Worm (Caenorhabditis elegans) whole organism, mixed stage, embryonic: Measurements from ENCODE around the gene clec-51.

Experiments
- M03D4.4 ChIP-seq: sonication (generic microtip); optimal IDR thresholded peaks from 2 replicates; lab custom pipeline; 2017; ENCODE audit warnings: mild to moderate bottlenecking, missing genetic modification characterization, missing compliant biosample characterization
- bed-3 ChIP-seq: fragments of 200-800 bp; sonication (Bioruptor generic); optimal IDR thresholded peaks from 3 replicates; lab custom pipeline; 2018; ENCODE audit warnings: mild to moderate bottlenecking, missing genetic modification characterization, moderate library complexity, missing compliant biosample characterization
- blmp-1 ChIP-seq: fragments of 150-350 bp; optimal IDR thresholded peaks from 2 replicates; lab custom pipeline; 2014; ENCODE audit warnings: missing biosample characterization, missing genetic modification characterization
- ceh-39 ChIP-seq: fragments of 150-350 bp; optimal IDR thresholded peaks from 2 replicates; lab custom pipeline; 2014; ENCODE audit warnings: missing biosample characterization, missing genetic modification characterization
- ceh-43 ChIP-seq: fragments of 200-800 bp; sonication (Bioruptor generic); optimal IDR thresholded peaks from 2 replicates; lab custom pipeline; 2018; ENCODE audit warnings: mild to moderate bottlenecking, missing genetic modification characterization, moderate library complexity, missing compliant biosample characterization
- ceh-83 ChIP-seq: fragments of 200-800 bp; sonication (Bioruptor generic); optimal IDR thresholded peaks from 2 replicates; lab custom pipeline; 2018; ENCODE audit warnings: mild to moderate bottlenecking, missing genetic modification characterization, missing compliant biosample characterization
- ces-1 ChIP-seq: fragments of 150-350 bp; optimal IDR thresholded peaks from 2 replicates; lab custom pipeline; 2014; ENCODE audit warnings: missing biosample characterization, missing genetic modification reagents, missing genetic modification characterization
- cnd-1 ChIP-seq: fragments of 200-800 bp; sonication (Bioruptor generic); optimal IDR thresholded peaks from 2 replicates; lab custom pipeline; 2018; ENCODE audit warnings: mild to moderate bottlenecking, missing genetic modification characterization, missing compliant biosample characterization
- drap-1 ChIP-seq: fragments of 200-800 bp; sonication (Bioruptor generic); optimal IDR thresholded peaks from 3 replicates; lab custom pipeline; 2018; ENCODE audit warnings: mild to moderate bottlenecking, missing genetic modification characterization, missing compliant biosample characterization
- elt-1 ChIP-seq: sonication (generic microtip); optimal IDR thresholded peaks from 2 replicates; lab custom pipeline; 2017; ENCODE audit warnings: missing genetic modification characterization, mild to moderate bottlenecking, missing compliant biosample characterization, antibody characterized with exemption, moderate library complexity, borderline replicate concordance; ENCODE audit not compliant: insufficient read depth
- elt-3 ChIP-seq: fragments of 150-350 bp; optimal IDR thresholded peaks from 2 replicates; lab custom pipeline; 2014; ENCODE audit warnings: missing biosample characterization, missing genetic modification characterization
- flh-1 ChIP-seq: fragments of 200-800 bp; sonication (Bioruptor generic); optimal IDR thresholded peaks from 2 replicates; lab custom pipeline; 2018; ENCODE audit warnings: mild to moderate bottlenecking, missing genetic modification characterization, moderate library complexity, missing compliant biosample characterization
- ham-2 ChIP-seq: fragments of 200-800 bp; sonication (Bioruptor generic); optimal IDR thresholded peaks from 2 replicates; lab custom pipeline; 2018; ENCODE audit warnings: mild to moderate bottlenecking, missing genetic modification characterization, missing compliant biosample characterization
- hlh-1 ChIP-seq: fragments of 150-350 bp; optimal IDR thresholded peaks from 2 replicates; lab custom pipeline; 2014; ENCODE audit warnings: missing biosample characterization, missing genetic modification reagents, missing genetic modification characterization
- lin-13 ChIP-seq: fragments of 150-350 bp; optimal IDR thresholded peaks from 2 replicates; lab custom pipeline; 2014; ENCODE audit warnings: missing biosample characterization, missing genetic modification characterization
- lin-32 ChIP-seq: fragments of 200-800 bp; sonication (Bioruptor generic); optimal IDR thresholded peaks from 2 replicates; lab custom pipeline; 2018; ENCODE audit warnings: mild to moderate bottlenecking, missing genetic modification characterization, missing compliant biosample characterization
- lsy-2 ChIP-seq: fragments of 150-350 bp; optimal IDR thresholded peaks from 2 replicates; lab custom pipeline; 2014; ENCODE audit warnings: missing biosample characterization, missing genetic modification characterization
- mab-5 ChIP-seq: fragments of 150-350 bp; optimal IDR thresholded peaks from 2 replicates; lab custom pipeline; 2014; ENCODE audit warnings: missing biosample characterization, missing genetic modification characterization
- mep-1 ChIP-seq: fragments of 150-350 bp; optimal IDR thresholded peaks from 2 replicates; lab custom pipeline; 2017; ENCODE audit warnings: missing biosample characterization, missing genetic modification reagents, missing genetic modification characterization, inconsistent platforms
- mls-2 ChIP-seq: sonication (generic microtip); optimal IDR thresholded peaks from 2 replicates; lab custom pipeline; 2016; ENCODE audit warnings: mild to moderate bottlenecking, missing genetic modification characterization, moderate library complexity, missing compliant biosample characterization
- nhr-12 ChIP-seq: fragments of 150-350 bp; optimal IDR thresholded peaks from 2 replicates; lab custom pipeline; 2014; ENCODE audit warnings: missing biosample characterization, missing genetic modification characterization
- nhr-2 ChIP-seq: fragments of 150-350 bp; optimal IDR thresholded peaks from 2 replicates; lab custom pipeline; 2014; ENCODE audit warnings: missing biosample characterization, missing genetic modification characterization
- nhr-237 ChIP-seq: fragments of 150-350 bp; optimal IDR thresholded peaks from 2 replicates; lab custom pipeline; 2014; ENCODE audit warnings: missing biosample characterization, missing genetic modification characterization
- nhr-28 ChIP-seq: fragments of 150-350 bp; optimal IDR thresholded peaks from 2 replicates; lab custom pipeline; 2014; ENCODE audit warnings: missing biosample characterization, missing genetic modification characterization
- pha-4 ChIP-seq: fragments of 150-350 bp; optimal IDR thresholded peaks from 2 replicates; lab custom pipeline; 2018; ENCODE audit warnings: missing biosample characterization, missing genetic modification reagents, missing genetic modification characterization
- sem-2 ChIP-seq: fragments of 200-800 bp; sonication (Bioruptor generic); optimal IDR thresholded peaks from 2 replicates; lab custom pipeline; 2018; ENCODE audit warnings: mild to moderate bottlenecking, missing genetic modification characterization, missing compliant biosample characterization
- snpc-4 ChIP-seq: fragments of 150-350 bp; optimal IDR thresholded peaks from 2 replicates; lab custom pipeline; 2014; ENCODE audit warnings: missing biosample characterization, missing genetic modification characterization
- sptf-1 ChIP-seq: sonication (generic microtip); optimal IDR thresholded peaks from 2 replicates; lab custom pipeline; 2017; ENCODE audit warnings: mild to moderate bottlenecking, missing genetic modification characterization, moderate library complexity, missing compliant biosample characterization
- tbx-8 ChIP-seq: fragments of 200-800 bp; sonication (Bioruptor generic); optimal IDR thresholded peaks from 2 replicates; lab custom pipeline; 2018; ENCODE audit warnings: mild to moderate bottlenecking, missing genetic modification characterization, moderate library complexity, missing compliant biosample characterization
- unc-120 ChIP-seq: sonication (generic microtip); optimal IDR thresholded peaks from 2 replicates; lab custom pipeline; 2017; ENCODE audit warnings: missing genetic modification characterization, missing compliant biosample characterization; ENCODE audit not compliant: poor library complexity, severe bottlenecking
- unc-39 ChIP-seq: fragments of 150-350 bp; optimal IDR thresholded peaks from 2 replicates; lab custom pipeline; 2014; ENCODE audit warnings: missing biosample characterization, missing genetic modification characterization
- unc-62 ChIP-seq: fragments of 150-350 bp; optimal IDR thresholded peaks from 2 replicates; lab custom pipeline; 2014; ENCODE audit warnings: missing biosample characterization, missing genetic modification reagents, missing genetic modification characterization
- zip-8 ChIP-seq: fragments of 150-350 bp; optimal IDR thresholded peaks from 2 replicates; lab custom pipeline; 2014; ENCODE audit warnings: missing biosample characterization, missing genetic modification characterization
- ztf-11 ChIP-seq: fragments of 150-350 bp; optimal IDR thresholded peaks from 2 replicates; lab custom pipeline; 2014; ENCODE audit warnings: missing biosample characterization, missing genetic modification characterization

The clec-51 gene

DNA sequence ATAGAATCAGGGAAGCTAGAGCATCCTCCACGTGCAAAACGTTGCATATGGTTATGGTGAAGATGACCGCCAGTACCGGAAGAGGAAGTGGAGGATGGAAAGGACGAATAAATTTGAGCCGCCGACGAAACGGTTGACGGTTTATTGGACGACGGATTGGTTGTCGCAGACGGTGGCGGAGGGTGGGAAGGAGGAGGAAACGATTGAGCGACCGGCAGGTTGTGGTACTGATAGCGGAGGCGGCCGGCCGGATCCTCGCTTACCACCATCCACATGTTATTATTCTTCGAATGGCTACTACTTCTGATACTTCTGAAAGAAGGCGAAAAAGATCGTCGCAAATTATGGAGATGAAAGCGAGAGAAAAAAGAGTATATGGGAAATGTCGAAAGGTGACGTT, 29.3 kb upstream of the clec-51 start:
- TF ChIP-seq ces-1 (GFP tag; lab: Kevin White, UChicago) (no peak), ceh-83 (GFP tag; lab: Kevin White, UChicago) (no peak), ham-2 (GFP tag; lab: Kevin White, UChicago) (no peak), drap-1 (GFP tag; lab: Kevin White, UChicago) (no peak), nhr-12 (no peak), sem-2 (GFP tag; lab: Kevin White, UChicago) (no peak)

DNA sequence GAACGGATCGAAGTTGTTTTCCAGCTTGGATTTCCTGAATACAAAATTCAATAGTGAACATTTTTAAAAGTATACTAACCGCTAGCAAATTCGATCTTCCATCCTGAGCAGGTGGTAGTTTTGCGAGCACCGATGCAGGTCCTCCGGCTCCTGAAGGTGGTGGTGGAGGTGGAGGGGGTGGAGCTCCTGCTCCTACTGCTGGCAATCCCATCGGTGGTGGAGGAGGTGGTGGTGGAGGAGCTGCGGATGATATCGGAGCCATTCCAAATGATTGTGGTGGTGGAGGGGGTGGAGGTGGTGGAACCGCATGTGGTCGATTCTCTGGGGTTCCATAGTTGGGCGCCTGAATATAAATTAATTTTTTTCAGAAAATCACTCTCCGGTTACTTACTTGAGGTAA, 26.1 kb upstream of the clec-51 start:
- TF ChIP-seq nhr-28 (tag; lab: Kevin White, UChicago) (no peak), blmp-1 (tag; lab: Kevin White, UChicago) (no peak), ztf-11 (tag; lab: Kevin White, UChicago) (no peak), unc-39 (tag; lab: Kevin White, UChicago) (no peak), ham-2 (GFP tag; lab: Kevin White, UChicago) (no peak), sem-2 (GFP tag; lab: Kevin White, UChicago) (no peak), lin-13 (tag; lab: Kevin White, UChicago) (no peak), sptf-1 (tag; lab: Kevin White, UChicago) (no peak), pha-4 (tag; lab: Kevin White, UChicago) (no peak)

DNA sequence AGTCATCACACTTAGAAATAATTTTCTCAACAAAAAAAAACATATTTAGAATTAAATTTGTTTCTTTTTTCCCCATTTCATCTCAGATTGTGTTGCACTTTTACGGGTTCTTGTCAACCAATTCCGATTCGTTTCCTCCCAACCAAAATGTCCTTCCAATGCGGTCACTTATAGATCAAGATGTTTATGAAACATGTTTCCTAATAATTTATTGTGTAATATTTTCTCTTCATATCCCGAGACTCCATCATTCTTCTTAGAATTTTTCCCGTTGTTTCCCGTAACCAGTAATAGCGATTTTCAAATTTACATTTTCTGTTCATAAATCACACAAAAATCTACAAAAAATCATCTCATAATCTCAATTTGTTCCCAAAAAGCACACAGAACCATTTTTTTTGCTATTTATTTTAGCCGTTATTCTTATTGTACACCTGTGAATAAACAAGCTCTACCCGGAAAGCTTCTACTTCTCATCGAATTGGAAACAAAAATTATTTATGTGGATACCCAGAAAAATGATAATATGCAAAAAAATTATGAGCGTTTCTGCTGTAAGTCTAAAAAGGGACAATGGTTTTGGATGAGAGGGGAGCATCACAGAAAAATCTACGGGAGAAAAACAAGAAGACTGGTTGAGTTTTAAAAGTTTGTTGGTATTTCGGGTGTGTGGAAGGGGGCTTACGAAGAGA, 25.0 kb upstream of the clec-51 start:
- TF ChIP-seq ceh-83 (GFP tag; lab: Kevin White, UChicago) (no peak), hlh-1 (tag; lab: Kevin White, UChicago) (no peak), blmp-1 (tag; lab: Kevin White, UChicago) (no peak), lin-13 (tag; lab: Kevin White, UChicago) (no peak), sptf-1 (tag; lab: Kevin White, UChicago) (no peak), lsy-2 (tag; lab: Kevin White, UChicago) (no peak), ztf-11 (tag; lab: Kevin White, UChicago) (no peak), mls-2 (tag; lab: Kevin White, UChicago) (no peak), tbx-8 (GFP tag; lab: Kevin White, UChicago) (no peak), unc-39 (tag; lab: Kevin White, UChicago) (no peak), nhr-28 (tag; lab: Kevin White, UChicago) (no peak), zip-8 (tag; lab: Kevin White, UChicago) (no peak), ceh-43 (GFP tag; lab: Kevin White, UChicago) (no peak), pha-4 (tag; lab: Kevin White, UChicago) (no peak), elt-3 (tag; lab: Kevin White, UChicago) (no peak), lin-32 (no peak), bed-3 (no peak), ces-1 (GFP tag; lab: Kevin White, UChicago) (no peak), mab-5 (tag; lab: Kevin White, UChicago) (no peak), drap-1 (GFP tag; lab: Kevin White, UChicago) (no peak)

DNA sequence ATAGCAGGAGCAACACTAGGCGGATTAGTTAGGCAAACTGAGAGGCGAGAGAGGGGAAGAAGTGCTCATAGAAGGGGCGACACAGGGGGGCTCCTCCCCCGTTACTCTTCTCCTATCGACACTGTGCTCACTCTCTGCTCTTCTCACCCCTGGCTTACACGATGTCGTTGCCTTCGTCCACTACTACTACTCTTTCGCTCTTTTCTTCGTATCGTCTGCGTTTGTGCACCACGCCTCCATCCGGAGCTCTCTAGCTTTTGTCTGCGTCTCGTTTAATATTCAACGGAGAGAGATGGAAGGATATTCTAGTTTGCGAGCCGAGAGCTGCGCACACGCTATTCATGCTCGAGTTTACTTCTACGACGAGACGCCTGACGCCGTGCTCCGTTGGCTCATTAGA, 19.7 kb upstream of the clec-51 start:
- TF ChIP-seq sptf-1 (tag; lab: Kevin White, UChicago) (peak; percentile 43), flh-1 (no peak), hlh-1 (tag; lab: Kevin White, UChicago) (no peak), elt-1 (tag; lab: Kevin White, UChicago) (no peak), M03D4.4 (tag; lab: Kevin White, UChicago) (peak; percentile 8), mep-1 (tag; lab: Kevin White, UChicago) (no peak), ces-1 (GFP tag; lab: Kevin White, UChicago) (peak; percentile 81), mls-2 (tag; lab: Kevin White, UChicago) (peak; percentile 63), cnd-1 (peak; percentile 36)

DNA sequence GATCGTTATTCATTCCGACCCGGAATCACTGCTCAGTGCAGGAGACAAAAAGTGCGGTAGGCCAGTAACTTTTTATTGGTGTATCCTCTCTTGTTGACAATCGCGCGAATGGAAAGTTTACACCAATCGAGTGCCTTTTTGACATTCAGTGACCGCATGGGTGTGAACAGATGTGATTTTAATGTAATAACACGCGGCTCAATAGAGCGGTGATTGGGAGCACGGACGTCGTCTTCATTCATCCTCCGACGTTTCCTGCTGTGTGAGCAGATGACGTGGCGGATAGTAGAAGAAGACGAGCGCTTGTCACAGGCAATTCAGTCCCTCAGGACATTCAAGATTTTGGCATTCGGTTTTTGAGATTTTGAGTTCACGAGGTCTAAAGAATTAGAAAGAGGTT, 19.0 kb upstream of the clec-51 start:
- TF ChIP-seq elt-1 (tag; lab: Kevin White, UChicago): no peak
- no peak for TF ChIP-seq lin-32
- no peak for TF ChIP-seq sptf-1 (tag; lab: Kevin White, UChicago)
- peak; percentile 15 for TF ChIP-seq hlh-1 (tag; lab: Kevin White, UChicago)
- TF ChIP-seq nhr-28 (tag; lab: Kevin White, UChicago): no peak
- peak; percentile 55 for TF ChIP-seq nhr-2
- no peak for TF ChIP-seq zip-8 (tag; lab: Kevin White, UChicago)
- TF ChIP-seq mep-1 (tag; lab: Kevin White, UChicago): no peak
- no peak for TF ChIP-seq ceh-43 (GFP tag; lab: Kevin White, UChicago)
- TF ChIP-seq ztf-11 (tag; lab: Kevin White, UChicago): peak; percentile 12
- TF ChIP-seq bed-3: no peak
- no peak for TF ChIP-seq sem-2 (GFP tag; lab: Kevin White, UChicago)
- TF ChIP-seq ceh-83 (GFP tag; lab: Kevin White, UChicago): no peak
- no peak for TF ChIP-seq mab-5 (tag; lab: Kevin White, UChicago)
- no peak for TF ChIP-seq ceh-39
- TF ChIP-seq lin-13 (tag; lab: Kevin White, UChicago): no peak
- TF ChIP-seq cnd-1: peak; percentile 61
- peak; percentile 13 for TF ChIP-seq pha-4 (tag; lab: Kevin White, UChicago)
- TF ChIP-seq mls-2 (tag; lab: Kevin White, UChicago): no peak
- no peak for TF ChIP-seq drap-1 (GFP tag; lab: Kevin White, UChicago)
- TF ChIP-seq blmp-1 (tag; lab: Kevin White, UChicago): no peak
- TF ChIP-seq unc-120 (tag; lab: Kevin White, UChicago): no peak
- no peak for TF ChIP-seq unc-39 (tag; lab: Kevin White, UChicago)
- TF ChIP-seq tbx-8 (GFP tag; lab: Kevin White, UChicago): no peak
- TF ChIP-seq lsy-2 (tag; lab: Kevin White, UChicago): no peak
- no peak for TF ChIP-seq elt-3 (tag; lab: Kevin White, UChicago)
- no peak for TF ChIP-seq nhr-237 (tag; lab: Kevin White, UChicago)
- no peak for TF ChIP-seq ham-2 (GFP tag; lab: Kevin White, UChicago)
- peak; percentile 80 for TF ChIP-seq ces-1 (GFP tag; lab: Kevin White, UChicago)
- TF ChIP-seq snpc-4 (tag; lab: Kevin White, UChicago): no peak
- no peak for TF ChIP-seq M03D4.4 (tag; lab: Kevin White, UChicago)
- TF ChIP-seq flh-1: no peak
- TF ChIP-seq unc-62: no peak
